Worm (Caenorhabditis elegans) whole organism, midembryonic: ENCODE results near the gene srw-8.

ENCODE experiments used
- T22C8.4 ChIP-seq: fragments of 200-800 bp; sonication (Bioruptor generic); IDR thresholded peaks from 2 replicates; pipeline ENCODE4 v1.3.6; 2022; ENCODE audit warnings: missing genetic modification characterization, missing compliant biosample characterization
- cog-1 ChIP-seq: sonication (generic microtip); optimal IDR thresholded peaks from 2 replicates; lab custom pipeline; 2016; ENCODE audit warnings: missing genetic modification characterization, missing compliant biosample characterization
- flt-1 ChIP-seq: fragments of 200-800 bp; sonication (Bioruptor generic); IDR thresholded peaks from 2 replicates; pipeline ENCODE4 v1.3.6; 2022; ENCODE audit warnings: missing genetic modification characterization, missing compliant biosample characterization
- klf-2 ChIP-seq: fragments of 200-800 bp; sonication (Bioruptor generic); conservative IDR thresholded peaks from 2 replicates; pipeline ENCODE4 v1.3.6; 2022; ENCODE audit warnings: missing genetic modification reagents, missing genetic modification characterization, missing compliant biosample characterization
- med-1 ChIP-seq: sonication (generic microtip); optimal IDR thresholded peaks from 2 replicates; lab custom pipeline; 2017; ENCODE audit warnings: missing genetic modification characterization, mild to moderate bottlenecking, missing compliant biosample characterization, antibody characterized with exemption, missing genetic modification reagents; ENCODE audit not compliant: insufficient read depth
- ref-1 ChIP-seq: fragments of 200-800 bp; sonication (Bioruptor generic); conservative IDR thresholded peaks from 2 replicates; pipeline ENCODE4 v1.3.6; 2022; ENCODE audit warnings: missing genetic modification reagents, missing genetic modification characterization, missing compliant biosample characterization
- tab-1 ChIP-seq: fragments of 200-800 bp; sonication (Bioruptor generic); IDR thresholded peaks from 2 replicates; pipeline ENCODE4 v1.3.6; 2022; ENCODE audit warnings: missing genetic modification characterization, missing compliant biosample characterization
- ztf-23 ChIP-seq: fragments of 200-800 bp; sonication (Bioruptor generic); IDR thresholded peaks from 2 replicates; pipeline ENCODE4 v1.3.6; 2022; ENCODE audit warnings: missing genetic modification reagents, missing genetic modification characterization, missing compliant biosample characterization
- ztf-29 ChIP-seq: fragments of 200-800 bp; sonication (Bioruptor generic); IDR thresholded peaks from 2 replicates; pipeline ENCODE4 v1.3.6; 2022; ENCODE audit warnings: missing genetic modification reagents, missing genetic modification characterization, missing compliant biosample characterization

Gene srw-8

ce11 chrV:3017930-3018329 lies 16.2 kb downstream of the srw-8 start:
- no peak for TF ChIP-seq klf-2
- no peak for TF ChIP-seq cog-1 (tag; lab: Kevin White, UChicago)
- TF ChIP-seq T22C8.4 (GFP tag; lab: Robert Waterston, UW): no peak
- TF ChIP-seq flt-1 (GFP tag; lab: Robert Waterston, UW): no peak
- TF ChIP-seq med-1 (GFP tag; lab: Kevin White, UChicago): no peak
- no peak for TF ChIP-seq ztf-29 (GFP tag; lab: Robert Waterston, UW)
- no peak for TF ChIP-seq ztf-23
- no peak for TF ChIP-seq ref-1 (GFP tag; lab: Robert Waterston, UW)
- no peak for TF ChIP-seq tab-1

- TF ChIP-seq med-1 (GFP tag; lab: Kevin White, UChicago) (no peak), klf-2 (no peak), ref-1 (GFP tag; lab: Robert Waterston, UW) (no peak), ztf-23 (no peak), ztf-29 (GFP tag; lab: Robert Waterston, UW) (no peak), flt-1 (GFP tag; lab: Robert Waterston, UW) (no peak), tab-1 (no peak)
Measured at ce11 chrV:3014185-3014584, 20.0 kb downstream of the srw-8 start, which contains the start of gene K12D9.1. Gene K12D9.1, plus strand, starts transcription at chrV:3014485.

ce11 chrV:3011394-3011793 lies 22.7 kb downstream of the srw-8 start, which contains the start of gene srw-135:
Gene srw-135, minus strand, starts transcription at chrV:3011494.
- no peak for TF ChIP-seq klf-2

- TF ChIP-seq ztf-29 (GFP tag; lab: Robert Waterston, UW): no peak
- TF ChIP-seq flt-1 (GFP tag; lab: Robert Waterston, UW): no peak
- no peak for TF ChIP-seq klf-2
- no peak for TF ChIP-seq med-1 (GFP tag; lab: Kevin White, UChicago)
- no peak for TF ChIP-seq tab-1
- no peak for TF ChIP-seq T22C8.4 (GFP tag; lab: Robert Waterston, UW)
- TF ChIP-seq ztf-23: no peak
- no peak for TF ChIP-seq ref-1 (GFP tag; lab: Robert Waterston, UW)
- TF ChIP-seq cog-1 (tag; lab: Kevin White, UChicago): no peak
Measured at ce11 chrV:3010468-3010867, 23.7 kb downstream of the srw-8 start, which contains the start of gene srw-136. Gene srw-136, minus strand, starts transcription at chrV:3010568.

ce11 chrV:3005964-3006363 lies 28.2 kb downstream of the srw-8 start, which contains the start of gene srw-112:
Gene srw-112, minus strand, starts transcription at chrV:3006064.
- TF ChIP-seq ztf-29 (GFP tag; lab: Robert Waterston, UW): no peak
- TF ChIP-seq cog-1 (tag; lab: Kevin White, UChicago): no peak
- TF ChIP-seq tab-1: no peak
- TF ChIP-seq flt-1 (GFP tag; lab: Robert Waterston, UW): no peak
- no peak for TF ChIP-seq klf-2
- TF ChIP-seq T22C8.4 (GFP tag; lab: Robert Waterston, UW): no peak

ce11 chrV:2999736-3000135 lies 34.4 kb downstream of the srw-8 start, which contains the start of gene srw-119:
Gene srw-119, minus strand, starts transcription at chrV:2999836.
- TF ChIP-seq tab-1: no peak
- TF ChIP-seq ztf-29 (GFP tag; lab: Robert Waterston, UW): no peak
- no peak for TF ChIP-seq flt-1 (GFP tag; lab: Robert Waterston, UW)
- TF ChIP-seq T22C8.4 (GFP tag; lab: Robert Waterston, UW): no peak
- no peak for TF ChIP-seq cog-1 (tag; lab: Kevin White, UChicago)
- no peak for TF ChIP-seq klf-2
- TF ChIP-seq ztf-23: no peak
- TF ChIP-seq ref-1 (GFP tag; lab: Robert Waterston, UW): no peak
- TF ChIP-seq med-1 (GFP tag; lab: Kevin White, UChicago): no peak

- no peak for TF ChIP-seq ztf-29 (GFP tag; lab: Robert Waterston, UW)
- no peak for TF ChIP-seq tab-1
- TF ChIP-seq klf-2: no peak
- TF ChIP-seq med-1 (GFP tag; lab: Kevin White, UChicago): no peak
- no peak for TF ChIP-seq ref-1 (GFP tag; lab: Robert Waterston, UW)
- no peak for TF ChIP-seq ztf-23
- TF ChIP-seq flt-1 (GFP tag; lab: Robert Waterston, UW): no peak
- no peak for TF ChIP-seq cog-1 (tag; lab: Kevin White, UChicago)
- TF ChIP-seq T22C8.4 (GFP tag; lab: Robert Waterston, UW): no peak
Measured at ce11 chrV:2996105-2996504, 38.0 kb downstream of the srw-8 start, which contains the start of gene srw-120. Gene srw-120, minus strand, starts transcription at chrV:2996205.

ce11 chrV:2993816-2994215 lies 40.3 kb downstream of the srw-8 start, which contains the start of gene srw-115:
Gene srw-115, minus strand, starts transcription at chrV:2993916.
- no peak for TF ChIP-seq T22C8.4 (GFP tag; lab: Robert Waterston, UW)
- TF ChIP-seq flt-1 (GFP tag; lab: Robert Waterston, UW): no peak
- TF ChIP-seq ztf-23: no peak
- TF ChIP-seq klf-2: no peak
- TF ChIP-seq ztf-29 (GFP tag; lab: Robert Waterston, UW): no peak
- TF ChIP-seq med-1 (GFP tag; lab: Kevin White, UChicago): no peak
- no peak for TF ChIP-seq ref-1 (GFP tag; lab: Robert Waterston, UW)
- no peak for TF ChIP-seq cog-1 (tag; lab: Kevin White, UChicago)
- TF ChIP-seq tab-1: no peak

- TF ChIP-seq med-1 (GFP tag; lab: Kevin White, UChicago): no peak
- TF ChIP-seq T22C8.4 (GFP tag; lab: Robert Waterston, UW): no peak
- TF ChIP-seq ztf-23: no peak
- no peak for TF ChIP-seq klf-2
- no peak for TF ChIP-seq ztf-29 (GFP tag; lab: Robert Waterston, UW)
- TF ChIP-seq flt-1 (GFP tag; lab: Robert Waterston, UW): no peak
- no peak for TF ChIP-seq cog-1 (tag; lab: Kevin White, UChicago)
- TF ChIP-seq tab-1: no peak
- TF ChIP-seq ref-1 (GFP tag; lab: Robert Waterston, UW): no peak
Measured at ce11 chrV:2992060-2992459, 42.1 kb downstream of the srw-8 start.

- TF ChIP-seq ztf-29 (GFP tag; lab: Robert Waterston, UW) (no peak), T22C8.4 (GFP tag; lab: Robert Waterston, UW) (no peak), ztf-23 (no peak), ref-1 (GFP tag; lab: Robert Waterston, UW) (no peak), cog-1 (tag; lab: Kevin White, UChicago) (no peak), klf-2 (no peak), flt-1 (GFP tag; lab: Robert Waterston, UW) (no peak), tab-1 (no peak)
Measured at ce11 chrV:2991485-2991884, 42.7 kb downstream of the srw-8 start, which contains the start of gene srw-121. Gene srw-121, minus strand, starts transcription at chrV:2991585.
